Worm (Caenorhabditis elegans): ENCODE measurements around the gene ZK616.65.
A peak's percentile ranks its signal among the peaks of the same experiment; 100 is the strongest.
"Not testable (repeated sequence)": the region's sequence is repeated elsewhere in the genome, so short reads cannot be mapped to it uniquely, and the experiment has no call there.

The ZK616.65 gene

DNA sequence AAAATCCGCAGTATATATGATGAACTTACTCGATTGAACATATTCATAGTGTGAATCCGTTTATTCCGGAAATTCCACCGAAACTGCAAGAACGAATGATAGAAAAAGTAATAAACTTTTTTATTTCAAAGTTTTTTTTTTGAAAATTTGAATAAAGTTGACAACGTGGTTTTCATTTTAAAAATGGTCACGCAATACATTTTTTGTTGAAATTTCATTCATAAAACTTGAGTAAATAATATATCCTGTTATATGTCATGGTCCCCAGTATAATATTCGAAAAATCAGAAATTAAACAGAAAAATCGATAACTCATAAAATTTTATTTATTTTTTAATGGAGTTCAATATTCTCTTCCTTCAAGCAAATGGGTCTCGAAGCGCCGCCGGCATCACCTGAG lies at the start of gene ZK616.65:
TSS of gene ZK616.65 (minus strand) at position 101 of the 400 bp plus-strand sequence.
- no peak for TF ChIP-seq W03F9.2 (tag; optimal IDR thresholded peaks at IDR 0.05)
- TF ChIP-seq dao-5 (tag; optimal IDR thresholded peaks at IDR 0.05): no peak
- TF ChIP-seq him-1 (tag; optimal IDR thresholded peaks at IDR 0.05): no peak

DNA sequence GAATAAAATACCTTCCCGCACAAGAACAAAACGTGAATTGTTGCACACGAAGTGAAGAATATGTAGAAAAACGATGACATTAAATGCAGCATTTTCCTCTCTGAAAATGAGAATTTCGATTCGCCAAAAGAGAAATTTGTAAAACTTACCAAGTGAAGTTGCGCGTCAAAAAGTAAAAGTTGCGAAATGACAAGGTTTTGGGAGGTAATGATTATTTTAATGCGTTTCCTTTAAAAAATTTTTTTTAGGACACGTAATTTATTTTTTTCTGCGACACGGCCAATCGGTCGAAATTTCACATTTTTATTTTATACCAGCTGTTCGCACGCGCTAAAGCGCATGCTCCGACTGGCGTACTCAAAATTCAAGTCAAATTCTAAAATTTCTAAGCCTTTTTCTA lies 45.0 kb upstream of the ZK616.65 start, which contains the start of gene Y4C6A.3:
TSS of gene Y4C6A.3 (minus strand) at position 101 of the 400 bp plus-strand sequence.
- TF ChIP-seq dao-5, him-1, W03F9.2 (tag; optimal IDR thresholded peaks at IDR 0.05): not testable (repeated sequence)

DNA sequence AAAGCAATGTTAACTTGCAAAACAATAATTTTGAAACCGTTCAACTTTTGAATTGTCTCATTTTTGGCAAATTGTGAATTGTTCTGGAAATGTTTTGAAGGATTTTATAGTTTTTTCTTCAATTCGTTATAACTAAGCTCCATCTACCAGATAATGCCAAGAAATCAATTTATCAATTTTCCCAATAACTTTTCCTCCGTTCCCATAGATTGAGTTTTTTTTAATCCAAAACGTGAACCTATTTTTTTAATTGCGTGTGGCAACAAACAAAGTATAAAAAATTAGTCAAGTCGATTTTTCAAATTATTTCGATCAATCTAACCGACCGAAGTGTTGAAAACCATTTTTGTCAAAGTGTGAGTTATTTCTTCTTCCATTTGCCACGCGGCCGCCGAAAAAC lies 41.6 kb upstream of the ZK616.65 start, which contains the start of gene Y4C6A.4:
TSS of gene Y4C6A.4 (plus strand) at position 301 of the 400 bp plus-strand sequence.
- TF ChIP-seq W03F9.2 (tag; optimal IDR thresholded peaks at IDR 0.05) (no peak), dao-5 (tag; optimal IDR thresholded peaks at IDR 0.05) (no peak), him-1 (tag; optimal IDR thresholded peaks at IDR 0.05) (no peak)

DNA sequence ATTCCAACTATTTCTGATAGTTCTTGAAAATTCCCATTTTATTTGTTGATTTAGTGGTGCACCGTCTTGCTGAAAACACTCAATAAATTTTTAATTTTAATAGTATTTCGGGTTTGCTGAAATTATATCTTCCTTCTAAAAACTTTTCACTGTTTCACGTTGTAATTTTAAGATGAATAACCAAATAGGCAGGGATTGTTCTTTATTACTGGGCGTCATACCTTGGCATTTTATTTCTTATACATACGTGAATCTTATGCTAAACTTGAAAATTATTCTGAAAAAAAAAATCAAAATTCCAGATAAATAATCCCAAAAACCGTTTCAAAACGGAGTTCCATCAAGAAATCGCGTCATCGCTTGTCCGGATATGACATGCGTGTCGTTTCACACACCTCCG lies 27.7 kb upstream of the ZK616.65 start, which contains the start of gene mgl-3:
TSS of gene mgl-3 (plus strand) at position 301 of the 400 bp plus-strand sequence.
- TF ChIP-seq dao-5 (tag; optimal IDR thresholded peaks at IDR 0.05): no peak
- TF ChIP-seq him-1 (tag; optimal IDR thresholded peaks at IDR 0.05): no peak
- TF ChIP-seq W03F9.2 (tag; optimal IDR thresholded peaks at IDR 0.05): no peak

DNA sequence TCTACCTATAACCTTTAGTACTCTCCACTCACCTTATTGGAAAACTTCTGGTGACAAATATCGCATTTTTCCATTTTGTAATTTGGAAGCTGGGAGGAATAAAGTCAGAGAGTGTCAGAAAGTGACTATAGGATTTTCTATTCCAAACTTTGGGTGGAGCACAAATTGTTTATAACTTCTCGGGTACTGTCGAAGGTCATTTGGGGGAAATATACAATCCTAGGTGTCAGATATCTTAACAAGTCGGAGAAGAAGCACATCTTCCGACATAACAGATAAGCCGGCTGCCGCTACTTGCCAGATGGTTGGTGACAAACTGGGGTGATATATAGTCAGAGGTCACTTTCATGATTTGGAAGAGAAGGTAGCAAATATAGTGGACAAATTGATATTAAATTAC lies 8.1 kb upstream of the ZK616.65 start, which contains the start of gene ehn-3:
TSS of gene ehn-3 (minus strand) at position 101 of the 400 bp plus-strand sequence.
- no peak for TF ChIP-seq W03F9.2 (tag; optimal IDR thresholded peaks at IDR 0.05)
- no peak for TF ChIP-seq dao-5 (tag; optimal IDR thresholded peaks at IDR 0.05)
- TF ChIP-seq him-1 (tag; optimal IDR thresholded peaks at IDR 0.05): no peak

DNA sequence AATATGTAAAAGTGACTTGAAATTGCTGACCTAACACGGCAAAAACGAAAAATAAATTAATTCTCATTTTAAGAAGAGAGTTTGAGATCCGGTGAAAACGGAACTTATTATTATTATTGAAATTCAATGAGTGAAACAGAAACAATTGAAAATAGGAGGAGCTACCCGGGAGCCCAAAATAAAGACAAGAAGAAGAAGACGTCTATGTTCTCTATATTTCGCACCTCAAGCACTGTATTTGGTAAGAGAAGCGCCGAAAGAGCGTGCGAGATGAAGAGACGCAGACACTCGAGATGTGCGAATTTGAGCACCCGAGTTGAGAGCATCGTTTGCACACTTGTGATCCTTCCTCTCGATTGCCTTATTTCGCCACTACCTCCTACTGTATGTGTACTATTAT lies 4.7 kb upstream of the ZK616.65 start, which contains the start of gene spp-7:
TSS of gene spp-7 (minus strand) at position 101 of the 400 bp plus-strand sequence.
- no peak for TF ChIP-seq W03F9.2 (tag; optimal IDR thresholded peaks at IDR 0.05)
- no peak for TF ChIP-seq him-1 (tag; optimal IDR thresholded peaks at IDR 0.05)
- no peak for TF ChIP-seq dao-5 (tag; optimal IDR thresholded peaks at IDR 0.05)

DNA sequence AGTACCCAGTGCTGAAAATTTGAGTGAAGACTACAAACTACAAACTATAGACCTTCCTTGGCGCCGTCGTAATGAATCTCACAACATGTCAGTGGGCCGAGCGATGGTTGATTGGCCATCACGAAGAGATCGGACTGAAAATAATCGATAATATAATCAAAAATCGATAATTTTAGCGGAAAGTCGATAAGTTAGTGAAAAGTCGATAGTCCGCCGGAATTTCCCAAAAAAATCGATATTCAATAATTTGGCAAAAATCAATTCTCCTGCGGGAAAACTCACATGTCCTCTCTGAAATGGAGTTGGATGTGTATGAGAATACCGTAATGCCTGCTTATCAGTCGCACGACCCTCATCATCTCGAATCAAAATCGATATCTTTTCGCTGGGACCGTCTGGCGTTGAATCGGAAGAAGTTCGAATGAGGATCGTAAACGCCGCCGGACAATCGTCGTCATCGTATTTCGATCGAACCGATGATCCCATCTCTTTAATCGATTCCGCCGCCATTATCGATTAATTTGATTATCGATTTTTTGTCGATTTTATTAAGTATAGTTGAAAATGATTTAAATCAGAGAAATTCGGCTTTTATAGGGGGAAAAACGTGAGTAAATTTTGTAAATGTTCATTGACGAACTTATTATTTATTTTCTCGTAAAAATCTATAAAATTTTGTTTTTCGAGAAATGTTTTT lies 769 bp upstream of the ZK616.65 start, which contains the start of gene ZK616.8:
TSS of gene ZK616.8 (minus strand) at position 553 of the 697 bp plus-strand sequence.
- TF ChIP-seq dao-5 (tag; optimal IDR thresholded peaks at IDR 0.05): no peak
- no peak for TF ChIP-seq W03F9.2 (tag; optimal IDR thresholded peaks at IDR 0.05)
- TF ChIP-seq him-1 (tag; optimal IDR thresholded peaks at IDR 0.05): no peak

DNA sequence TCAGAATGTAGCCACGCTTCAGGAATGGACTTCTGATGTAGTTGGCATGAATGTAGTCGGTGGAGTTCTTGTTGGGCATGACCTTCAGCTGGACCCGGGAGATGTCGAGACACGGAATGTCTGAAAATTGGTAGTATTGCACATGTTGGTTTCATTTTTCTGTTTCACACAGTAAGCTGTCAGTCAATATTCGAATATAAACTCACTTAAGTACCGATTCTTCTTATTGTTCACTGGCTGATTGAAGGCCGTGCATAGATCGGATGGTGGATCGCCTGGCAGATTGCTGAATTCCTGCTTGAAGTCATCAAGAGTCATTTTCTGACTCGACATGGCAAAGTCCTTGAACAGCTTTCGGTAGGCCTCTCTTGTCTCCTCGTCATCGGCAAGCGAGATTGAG lies 1.9 kb downstream of the ZK616.65 start:
- TF ChIP-seq dao-5 (tag; optimal IDR thresholded peaks at IDR 0.05) (no peak), W03F9.2 (tag; optimal IDR thresholded peaks at IDR 0.05) (no peak), him-1 (tag; optimal IDR thresholded peaks at IDR 0.05) (no peak)

DNA sequence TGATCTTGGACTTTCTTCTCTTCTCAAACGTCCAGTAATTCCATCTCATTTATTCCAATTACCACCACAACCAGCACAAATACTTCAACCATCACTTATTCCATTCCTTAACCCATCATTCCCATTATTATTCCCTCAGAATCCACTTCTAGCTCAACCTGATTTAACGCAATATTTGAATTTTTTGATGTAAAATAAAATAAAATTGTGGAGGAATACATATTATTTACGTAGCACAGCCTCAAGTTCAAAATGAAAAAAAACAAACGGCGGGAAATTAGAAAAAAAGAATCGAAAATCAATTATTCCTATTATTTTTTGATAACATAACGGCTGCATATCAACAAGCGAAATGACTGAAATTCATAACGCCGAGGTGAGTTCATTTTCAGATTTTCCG lies 5.7 kb downstream of the ZK616.65 start, which contains the start of gene ZK616.61:
TSS of gene ZK616.61 (plus strand) at position 301 of the 400 bp plus-strand sequence.
- TF ChIP-seq W03F9.2 (tag; optimal IDR thresholded peaks at IDR 0.05): no peak
- no peak for TF ChIP-seq dao-5 (tag; optimal IDR thresholded peaks at IDR 0.05)
- TF ChIP-seq him-1 (tag; optimal IDR thresholded peaks at IDR 0.05): no peak

DNA sequence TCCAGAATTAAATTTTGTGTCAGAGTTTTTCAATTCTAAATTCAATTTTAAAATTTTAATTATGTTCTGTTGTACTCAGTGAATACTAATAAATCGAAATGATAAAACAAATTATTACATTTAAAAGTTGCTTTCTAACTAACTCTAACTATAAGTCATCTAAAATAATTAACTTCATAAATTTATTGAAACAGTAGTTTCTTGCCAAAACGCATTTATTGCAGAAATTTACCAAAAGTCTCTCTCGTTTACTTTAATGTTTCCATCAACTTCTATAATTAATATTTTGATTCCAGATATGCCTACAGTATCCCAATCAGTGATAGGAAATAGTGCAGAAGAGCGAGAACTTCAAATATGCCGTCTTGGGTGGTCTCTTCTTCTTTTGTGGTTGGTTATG lies 10.4 kb downstream of the ZK616.65 start, which contains the start of gene ZK616.1:
TSS of gene ZK616.1 (plus strand) at position 301 of the 400 bp plus-strand sequence.
- TF ChIP-seq him-1 (tag; optimal IDR thresholded peaks at IDR 0.05) (no peak), W03F9.2 (tag; optimal IDR thresholded peaks at IDR 0.05) (no peak), dao-5 (tag; optimal IDR thresholded peaks at IDR 0.05) (no peak)

DNA sequence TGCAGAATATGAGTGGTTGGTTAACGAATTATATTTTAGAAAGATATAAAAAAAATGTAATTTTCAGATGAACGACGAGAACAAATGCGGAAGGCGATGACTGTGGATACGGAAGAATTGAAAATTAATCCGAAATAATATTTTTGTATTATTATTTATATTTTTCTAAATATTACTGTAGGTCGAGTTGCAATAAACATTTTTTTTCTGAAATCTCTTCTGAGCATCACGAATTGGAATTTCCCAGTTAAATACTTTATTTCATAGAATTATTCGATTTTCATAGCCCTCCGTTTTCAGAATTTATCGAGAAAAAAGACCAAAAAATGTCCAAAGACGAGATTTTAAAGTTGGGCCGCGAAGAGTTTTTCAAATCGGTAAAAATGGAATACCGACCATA lies 13.5 kb downstream of the ZK616.65 start, which contains the start of gene ZK616.2:
TSS of gene ZK616.2 (plus strand) at position 301 of the 400 bp plus-strand sequence.
- no peak for TF ChIP-seq him-1 (tag; optimal IDR thresholded peaks at IDR 0.05)
- no peak for TF ChIP-seq dao-5 (tag; optimal IDR thresholded peaks at IDR 0.05)
- no peak for TF ChIP-seq W03F9.2 (tag; optimal IDR thresholded peaks at IDR 0.05)

DNA sequence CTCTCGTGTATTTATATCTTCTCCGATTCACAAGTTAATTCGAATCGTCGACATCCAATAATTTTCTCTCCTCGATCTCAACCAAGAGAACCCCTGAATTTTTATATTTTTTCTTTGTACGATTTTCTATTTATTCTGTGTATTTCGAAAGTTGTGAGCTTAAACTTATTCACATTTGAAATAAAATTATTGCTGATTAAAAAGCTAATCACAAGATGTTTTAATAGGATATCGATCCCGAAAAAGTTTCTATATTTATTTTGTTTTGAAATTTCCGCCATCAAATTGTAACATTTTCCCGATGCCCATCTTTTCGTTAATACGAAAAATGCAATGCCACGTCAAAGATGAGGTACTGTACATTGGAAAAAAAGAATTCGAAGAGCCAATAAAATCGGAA lies 14.3 kb downstream of the ZK616.65 start, which contains the start of gene ZK616.3:
TSS of gene ZK616.3 (plus strand) at position 301 of the 400 bp plus-strand sequence.
- TF ChIP-seq him-1 (tag; optimal IDR thresholded peaks at IDR 0.05) (no peak), dao-5 (tag; optimal IDR thresholded peaks at IDR 0.05) (no peak), W03F9.2 (tag; optimal IDR thresholded peaks at IDR 0.05) (no peak)

DNA sequence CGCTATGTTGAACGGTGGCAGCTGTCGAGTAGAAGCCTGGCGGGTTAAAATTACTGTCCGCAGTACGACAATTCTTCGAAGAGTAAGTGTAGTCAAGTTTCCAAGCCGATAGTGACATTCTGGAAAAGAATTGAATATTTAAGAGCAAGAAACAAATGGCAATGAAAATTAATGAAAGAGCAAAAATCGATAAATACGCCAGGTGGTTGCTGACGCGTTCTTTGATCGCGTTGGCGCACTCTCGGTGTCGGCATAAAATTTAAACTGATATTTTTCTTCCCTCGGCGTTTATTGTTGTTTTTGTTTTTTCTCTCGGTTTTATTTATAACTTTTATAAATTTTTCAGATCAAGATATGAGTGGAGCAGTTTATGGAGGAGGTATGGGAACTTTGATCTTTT lies 16.3 kb downstream of the ZK616.65 start, which contains the start of the genes perm-3 and swsn-6:
TSS of gene perm-3 (minus strand) at position 118 of the 400 bp plus-strand sequence.
TSS of gene swsn-6 (plus strand) at position 347 of the 400 bp plus-strand sequence.
- peak; percentile 79 for TF ChIP-seq W03F9.2 (tag; optimal IDR thresholded peaks at IDR 0.05)
- TF ChIP-seq dao-5 (tag; optimal IDR thresholded peaks at IDR 0.05): no peak

DNA sequence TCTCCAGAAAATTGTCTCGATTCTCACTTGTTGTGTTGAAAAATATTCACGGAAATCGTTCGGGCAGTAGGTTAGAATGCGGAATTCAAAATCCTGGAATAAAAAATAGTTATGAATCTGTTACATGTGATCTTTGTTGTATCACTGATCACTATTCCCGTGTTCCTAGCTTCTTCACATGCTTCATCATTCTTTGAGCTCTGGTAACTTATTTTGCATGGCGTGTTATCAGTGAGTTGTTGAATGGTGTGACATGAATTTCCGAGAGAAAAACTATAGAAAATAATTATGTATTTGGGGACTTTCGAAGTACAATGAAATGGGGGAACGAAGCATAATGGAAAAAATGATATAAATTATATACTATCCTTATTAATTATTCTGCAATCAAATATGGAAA lies 17.5 kb downstream of the ZK616.65 start:
- TF ChIP-seq dao-5 (tag; optimal IDR thresholded peaks at IDR 0.05) (no peak), W03F9.2 (tag; optimal IDR thresholded peaks at IDR 0.05) (no peak), him-1 (tag; optimal IDR thresholded peaks at IDR 0.05) (no peak)
